Worm (Caenorhabditis elegans) whole organism, L2 larva: ENCODE measurements around the gene C53A5.2.

Experiments used
- alr-1 ChIP-seq: fragments of 150-350 bp; optimal IDR thresholded peaks from 2 replicates; lab custom pipeline; 2014; ENCODE audit warnings: missing biosample characterization, missing genetic modification characterization
- ama-1 ChIP-seq: fragments of 150-350 bp; optimal IDR thresholded peaks from 2 replicates; lab custom pipeline; 2018; ENCODE audit warnings: inconsistent platforms
- ceh-16 ChIP-seq: fragments of 150-350 bp; optimal IDR thresholded peaks from 2 replicates; lab custom pipeline; 2014; ENCODE audit warnings: missing biosample characterization, missing genetic modification characterization
- elt-3 ChIP-seq: sonication (generic microtip); optimal IDR thresholded peaks from 2 replicates; lab custom pipeline; 2017; ENCODE audit warnings: missing biosample characterization, missing genetic modification characterization
- lin-39 ChIP-seq: fragments of 150-350 bp; optimal IDR thresholded peaks from 2 replicates; lab custom pipeline; 2014; ENCODE audit warnings: missing biosample characterization, missing genetic modification reagents, missing genetic modification characterization
- nhr-12 ChIP-seq: fragments of 150-350 bp; optimal IDR thresholded peaks from 2 replicates; lab custom pipeline; 2014; ENCODE audit warnings: missing biosample characterization, missing genetic modification characterization
- snpc-4 ChIP-seq: fragments of 150-350 bp; optimal IDR thresholded peaks from 2 replicates; lab custom pipeline; 2014; ENCODE audit warnings: missing biosample characterization, missing genetic modification characterization
- unc-39 ChIP-seq: fragments of 150-350 bp; optimal IDR thresholded peaks from 2 replicates; lab custom pipeline; 2014; ENCODE audit warnings: missing biosample characterization, missing genetic modification characterization
- unc-62 ChIP-seq: fragments of 150-350 bp; optimal IDR thresholded peaks from 2 replicates; lab custom pipeline; 2014; ENCODE audit warnings: missing biosample characterization, missing genetic modification reagents, missing genetic modification characterization

- TF ChIP-seq nhr-12 (tag; lab: Kevin White, UChicago) (no peak), alr-1 (tag; lab: Kevin White, UChicago) (no peak), ceh-16 (tag; lab: Kevin White, UChicago) (no peak), snpc-4 (tag; lab: Kevin White, UChicago) (no peak), unc-62 (GFP tag; lab: Kevin White, UChicago) (no peak), lin-39 (tag; lab: Kevin White, UChicago) (no peak), unc-39 (tag; lab: Kevin White, UChicago) (no peak), ama-1 (lab: Kevin White, UChicago) (no peak), elt-3 (no peak)
These were observed 23.7 kb downstream of the C53A5.2 start for ce11 chrV:14499074-14499864.
